Fruit fly (Drosophila melanogaster) whole organism, embryonic: ENCODE data around the gene CG12811.

ENCODE experiments used
- Abd-B ChIP-seq: fragments of 200-800 bp; sonication (Bioruptor generic); optimal IDR thresholded peaks from 2 replicates; lab custom pipeline; 2018; ENCODE audit warnings: missing biosample characterization, mild to moderate bottlenecking, missing genetic modification characterization, moderate library complexity
- Asciz ChIP-seq: fragments of 200-800 bp; sonication (Bioruptor generic); optimal IDR thresholded peaks from 2 replicates; lab custom pipeline; 2017; ENCODE audit warnings: missing biosample characterization, mild to moderate bottlenecking, missing genetic modification characterization, missing genetic modification reagents
- Atf6 ChIP-seq: fragments of 200-800 bp; sonication (Bioruptor generic); IDR thresholded peaks from 2 replicates; pipeline ENCODE4 v1.3.6; 2022; ENCODE audit warnings: missing biosample characterization, missing genetic modification characterization
- Bdp1 ChIP-seq: fragments of 200-800 bp; sonication (Bioruptor generic); optimal IDR thresholded peaks from 3 replicates; lab custom pipeline; 2016; ENCODE audit warnings: missing biosample characterization, missing genetic modification characterization
- CG10267 ChIP-seq: fragments of 200-800 bp; sonication (Bioruptor generic); optimal IDR thresholded peaks from 2 replicates; lab custom pipeline; 2018; ENCODE audit warnings: missing biosample characterization, mild to moderate bottlenecking, missing genetic modification characterization, moderate library complexity
- CG10321 ChIP-seq: fragments of 200-800 bp; sonication (Bioruptor generic); IDR thresholded peaks from 2 replicates; pipeline ENCODE4 v1.3.6; 2022; ENCODE audit warnings: missing biosample characterization, missing genetic modification characterization
- CG10565 ChIP-seq: fragments of 200-800 bp; sonication (Bioruptor generic); optimal IDR thresholded peaks from 3 replicates; lab custom pipeline; 2016; ENCODE audit warnings: missing biosample characterization, mild to moderate bottlenecking, missing genetic modification characterization
- CG11456 ChIP-seq: fragments of 200-800 bp; sonication (Bioruptor generic); IDR thresholded peaks from 3 replicates; pipeline ENCODE4 v1.3.6; 2022; ENCODE audit warnings: missing biosample characterization, missing genetic modification characterization
- CG1233 ChIP-seq: fragments of 200-800 bp; sonication (Bioruptor generic); optimal IDR thresholded peaks from 4 replicates; lab custom pipeline; 2018; ENCODE audit warnings: missing biosample characterization, mild to moderate bottlenecking, missing genetic modification characterization
- CG12942 ChIP-seq: fragments of 200-800 bp; sonication (Bioruptor generic); optimal IDR thresholded peaks from 3 replicates; lab custom pipeline; 2016; ENCODE audit warnings: missing biosample characterization, missing genetic modification characterization
- CG14667 ChIP-seq: fragments of 200-800 bp; sonication (Bioruptor generic); IDR thresholded peaks from 2 replicates; pipeline ENCODE4 v1.3.6; 2022; ENCODE audit warnings: missing biosample characterization, missing genetic modification characterization
- CG1602 ChIP-seq: fragments of 200-800 bp; sonication (Bioruptor generic); optimal IDR thresholded peaks from 3 replicates; lab custom pipeline; 2016; ENCODE audit warnings: missing biosample characterization, missing genetic modification characterization
- CG16779 ChIP-seq: fragments of 200-800 bp; sonication (Bioruptor generic); IDR thresholded peaks from 2 replicates; pipeline ENCODE4 v1.3.6; 2022; ENCODE audit warnings: missing biosample characterization, missing genetic modification characterization
- CG17328 ChIP-seq: fragments of 200-800 bp; sonication (Bioruptor generic); IDR thresholded peaks from 2 replicates; pipeline ENCODE4 v1.3.6; 2022; ENCODE audit warnings: missing biosample characterization, missing genetic modification characterization
- CG30431 ChIP-seq: fragments of 200-800 bp; sonication (Bioruptor generic); optimal IDR thresholded peaks from 2 replicates; lab custom pipeline; 2017; ENCODE audit warnings: missing biosample characterization, missing genetic modification characterization
- CG31365 ChIP-seq: fragments of 200-800 bp; sonication (Bioruptor generic); optimal IDR thresholded peaks from 2 replicates; lab custom pipeline; 2018; ENCODE audit warnings: missing biosample characterization, mild to moderate bottlenecking, missing genetic modification characterization
- CG3726 ChIP-seq: fragments of 200-800 bp; sonication (Bioruptor generic); IDR thresholded peaks from 3 replicates; pipeline ENCODE4, ENCODE4 v1.3.6; 2022; ENCODE audit warnings: missing biosample characterization, missing genetic modification characterization
- CG5180 ChIP-seq: fragments of 200-800 bp; sonication (Bioruptor generic); optimal IDR thresholded peaks from 3 replicates; lab custom pipeline; 2017; ENCODE audit warnings: missing biosample characterization, missing genetic modification characterization, mild to moderate bottlenecking, moderate library complexity, missing genetic modification reagents
- CG6654 ChIP-seq: fragments of 200-800 bp; sonication (Bioruptor generic); optimal IDR thresholded peaks from 2 replicates; lab custom pipeline; 2017; ENCODE audit warnings: missing biosample characterization, mild to moderate bottlenecking, missing genetic modification characterization
- CG7556 ChIP-seq: fragments of 200-800 bp; sonication (Bioruptor generic); optimal IDR thresholded peaks from 2 replicates; lab custom pipeline; 2017; ENCODE audit warnings: missing biosample characterization, mild to moderate bottlenecking, missing genetic modification characterization
- CG9437 ChIP-seq: fragments of 200-800 bp; sonication (Bioruptor generic); optimal IDR thresholded peaks from 2 replicates; lab custom pipeline; 2018; ENCODE audit warnings: missing biosample characterization, mild to moderate bottlenecking, missing genetic modification characterization
- CG9727 ChIP-seq: fragments of 200-800 bp; sonication (Bioruptor generic); optimal IDR thresholded peaks from 3 replicates; lab custom pipeline; 2017; ENCODE audit warnings: missing biosample characterization, mild to moderate bottlenecking, missing genetic modification characterization
- CG9817 ChIP-seq: fragments of 200-800 bp; sonication (Bioruptor generic); optimal IDR thresholded peaks from 2 replicates; lab custom pipeline; 2018; ENCODE audit warnings: missing biosample characterization, mild to moderate bottlenecking, missing genetic modification characterization, moderate library complexity
- Dip3 ChIP-seq: fragments of 200-800 bp; sonication (Bioruptor generic); optimal IDR thresholded peaks from 3 replicates; lab custom pipeline; 2016; ENCODE audit warnings: missing biosample characterization, missing genetic modification characterization
- HLH3B ChIP-seq: fragments of 200-800 bp; sonication (Bioruptor generic); IDR thresholded peaks from 2 replicates; pipeline ENCODE4 v1.3.6; 2022; ENCODE audit warnings: missing biosample characterization, missing genetic modification characterization
- MTF-1 ChIP-seq: fragments of 200-800 bp; sonication (Bioruptor generic); optimal IDR thresholded peaks from 2 replicates; lab custom pipeline; 2018; ENCODE audit warnings: missing biosample characterization, mild to moderate bottlenecking, missing genetic modification characterization, borderline replicate concordance
- NC2α ChIP-seq: fragments of 200-800 bp; sonication (Bioruptor generic); optimal IDR thresholded peaks from 2 replicates; lab custom pipeline; 2016; ENCODE audit warnings: missing biosample characterization, missing genetic modification characterization
- Sry-δ ChIP-seq: fragments of 200-800 bp; sonication (Bioruptor generic); optimal IDR thresholded peaks from 2 replicates; lab custom pipeline; 2016; ENCODE audit warnings: missing biosample characterization, missing genetic modification characterization
- Tbp ChIP-seq: fragments of >200 bp; optimal IDR thresholded peaks from 2 replicates; lab custom pipeline; 2018; ENCODE audit warnings: missing biosample characterization, missing genetic modification characterization
- bab2 ChIP-seq: fragments of 200-800 bp; sonication (Bioruptor generic); optimal IDR thresholded peaks from 2 replicates; lab custom pipeline; 2016; ENCODE audit warnings: missing biosample characterization, missing genetic modification characterization
- cas ChIP-seq: fragments of 200-800 bp; sonication (Bioruptor generic); IDR thresholded peaks from 2 replicates; pipeline ENCODE4 v1.3.6; 2022; ENCODE audit warnings: missing biosample characterization, missing genetic modification characterization
- ci ChIP-seq: fragments of 200-800 bp; sonication (Bioruptor generic); IDR thresholded peaks from 3 replicates; pipeline ENCODE4 v1.3.6; 2022; ENCODE audit warnings: missing biosample characterization, missing genetic modification characterization
- dmrt99B ChIP-seq: fragments of 200-800 bp; sonication (Bioruptor generic); optimal IDR thresholded peaks from 2 replicates; lab custom pipeline; 2018; ENCODE audit warnings: missing biosample characterization, mild to moderate bottlenecking, missing genetic modification characterization, moderate library complexity
- esg ChIP-seq: fragments of 200-800 bp; sonication (Bioruptor generic); conservative IDR thresholded peaks from 2 replicates; pipeline ENCODE4 v1.3.6; 2022; ENCODE audit warnings: missing biosample characterization, missing genetic modification characterization
- fd64A ChIP-seq: fragments of 200-800 bp; sonication (Bioruptor generic); optimal IDR thresholded peaks from 3 replicates; lab custom pipeline; 2018; ENCODE audit warnings: missing biosample characterization, mild to moderate bottlenecking, missing genetic modification characterization
- fu2 ChIP-seq: fragments of 200-800 bp; sonication (Bioruptor generic); optimal IDR thresholded peaks from 2 replicates; lab custom pipeline; 2016; ENCODE audit warnings: missing biosample characterization, missing genetic modification characterization
- gsb ChIP-seq: fragments of 200-800 bp; sonication (Bioruptor generic); IDR thresholded peaks from 2 replicates; pipeline ENCODE4 v1.3.6; 2022; ENCODE audit warnings: missing biosample characterization, missing genetic modification characterization
- ind ChIP-seq: fragments of 200-800 bp; sonication (Bioruptor generic); optimal IDR thresholded peaks from 3 replicates; lab custom pipeline; 2016; ENCODE audit warnings: missing biosample characterization, missing genetic modification characterization
- jing ChIP-seq: fragments of 200-800 bp; sonication (Bioruptor generic); optimal IDR thresholded peaks from 2 replicates; lab custom pipeline; 2018; ENCODE audit warnings: missing biosample characterization, mild to moderate bottlenecking, missing genetic modification characterization
- knrl ChIP-seq: fragments of 200-800 bp; sonication (Bioruptor generic); IDR thresholded peaks from 3 replicates; pipeline ENCODE4 v1.3.6; 2022; ENCODE audit warnings: missing biosample characterization, missing genetic modification characterization; ENCODE audit not compliant: partially characterized antibody
- lilli ChIP-seq: fragments of 200-800 bp; sonication (Bioruptor generic); optimal IDR thresholded peaks from 3 replicates; lab custom pipeline; 2016; ENCODE audit warnings: missing biosample characterization, missing genetic modification characterization
- oc ChIP-seq: fragments of 200-800 bp; sonication (Bioruptor generic); optimal IDR thresholded peaks from 2 replicates; lab custom pipeline; 2018; ENCODE audit warnings: missing biosample characterization, mild to moderate bottlenecking, missing genetic modification characterization, moderate library complexity
- pfk ChIP-seq: fragments of 200-800 bp; sonication (Bioruptor generic); optimal IDR thresholded peaks from 2 replicates; lab custom pipeline; 2018; ENCODE audit warnings: missing biosample characterization, mild to moderate bottlenecking, missing genetic modification characterization, moderate library complexity
- ro ChIP-seq: fragments of 200-800 bp; sonication (Bioruptor generic); IDR thresholded peaks from 2 replicates; pipeline ENCODE4 v1.3.6; 2022; ENCODE audit warnings: missing biosample characterization, missing genetic modification characterization
- sens ChIP-seq: fragments of 200-800 bp; sonication (Bioruptor generic); peaks from one replicate; lab custom pipeline; 2016; ENCODE audit warnings: missing biosample characterization, missing genetic modification characterization
- seq ChIP-seq: fragments of 200-800 bp; sonication (Bioruptor generic); IDR thresholded peaks from 2 replicates; pipeline ENCODE4 v1.3.6; 2022; ENCODE audit warnings: missing biosample characterization, missing genetic modification characterization
- sqz ChIP-seq: fragments of 200-800 bp; sonication (Bioruptor generic); optimal IDR thresholded peaks from 3 replicates; lab custom pipeline; 2018; ENCODE audit warnings: missing biosample characterization, mild to moderate bottlenecking, missing genetic modification characterization
- sug ChIP-seq: fragments of 200-800 bp; optimal IDR thresholded peaks from 2 replicates; lab custom pipeline; 2019; ENCODE audit warnings: missing biosample characterization, mild to moderate bottlenecking, missing genetic modification characterization, moderate library complexity
- tup ChIP-seq: fragments of 200-800 bp; sonication (Bioruptor generic); optimal IDR thresholded peaks from 2 replicates; lab custom pipeline; 2016; ENCODE audit warnings: missing biosample characterization, mild to moderate bottlenecking, missing genetic modification characterization, moderate library complexity
- twi ChIP-seq: fragments of 200-800 bp; optimal IDR thresholded peaks from 2 replicates; lab custom pipeline; 2019; ENCODE audit warnings: missing biosample characterization, mild to moderate bottlenecking, missing genetic modification characterization, moderate library complexity

The CG12811 gene

DNA sequence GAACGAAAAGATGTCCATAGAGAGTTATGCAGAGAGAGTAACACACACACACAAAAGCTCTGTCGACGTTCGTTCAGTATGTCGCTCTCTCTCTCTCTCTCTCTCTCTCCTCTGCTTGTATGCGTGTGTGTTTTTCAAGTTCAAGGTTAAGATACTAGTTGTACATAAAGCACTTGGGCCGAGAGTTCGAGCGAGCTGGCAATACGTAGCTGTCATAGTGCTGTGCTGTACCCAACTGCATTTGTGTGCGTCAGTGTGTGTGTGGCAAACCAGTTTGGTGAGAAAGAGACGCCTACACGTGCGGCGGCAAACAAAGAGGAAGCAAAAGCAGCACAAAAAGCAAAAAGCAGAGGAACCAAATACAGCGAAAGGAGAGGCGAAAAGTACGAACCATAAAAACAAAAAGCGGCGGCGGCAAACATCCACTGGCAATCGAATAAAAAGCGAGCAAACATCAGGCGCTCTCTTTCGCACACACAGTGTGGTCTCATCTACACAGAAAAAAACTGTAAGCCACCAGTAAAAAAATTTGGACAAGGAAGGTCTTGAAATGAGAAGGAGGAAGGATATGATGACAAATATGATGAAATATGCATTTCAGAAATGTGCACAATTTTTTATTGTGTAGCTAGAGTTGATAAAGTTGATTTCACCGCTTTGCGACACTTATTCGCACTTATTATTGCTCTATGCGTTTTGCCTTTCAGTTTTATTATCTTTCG lies 38.8 kb upstream of the CG12811 start (continued):
- TF ChIP-seq jing (GFP tag; lab: Kevin White, UChicago) (peak; percentile 32), pfk (no peak), sqz (GFP tag; lab: Kevin White, UChicago) (peak; percentile 41), twi (no peak), CG6654 (GFP tag; lab: Kevin White, UChicago) (peak; percentile 6), knrl (GFP tag; lab: Robert Waterston, UW) (0 out of 3 replicates have a peak, but pooled peaks have one; percentile 16), fu2 (GFP tag; lab: Kevin White, UChicago) (peak; percentile 59), cas (GFP tag; lab: Robert Waterston, UW) (no peak), CG16779 (0 out of 2 replicates have a peak, but pooled peaks have one; percentile 56), CG10321 (GFP tag; lab: Robert Waterston, UW) (peak; percentile 94), CG10565 (GFP tag; lab: Kevin White, UChicago) (no peak), oc (tag; lab: Kevin White, UChicago) (no peak), CG9817 (tag; lab: Kevin White, UChicago) (peak; percentile 28), lilli (GFP tag; lab: Kevin White, UChicago) (peak; percentile 77), Atf6 (GFP tag; lab: Robert Waterston, UW) (peak; percentile 49), HLH3B (GFP tag; lab: Robert Waterston, UW) (peak; percentile 69), Sry-δ (GFP tag; lab: Kevin White, UChicago) (peak; percentile 27), ci (peak; percentile 62; the same call in 2 of the 3 replicates), sens (GFP tag; lab: Kevin White, UChicago) (peak; percentile 90), ro (GFP tag; lab: Robert Waterston, UW) (no peak), CG5180 (GFP tag; lab: Kevin White, UChicago) (no peak), CG11456 (peak; percentile 78), fd64A (GFP tag; lab: Kevin White, UChicago) (no peak), sug (tag; lab: Kevin White, UChicago) (peak; percentile 46), tup (GFP tag; lab: Kevin White, UChicago) (no peak), gsb (peak; percentile 59), dmrt99B (tag; lab: Kevin White, UChicago) (peak; percentile 68), CG9727 (GFP tag; lab: Kevin White, UChicago) (peak; percentile 70), CG3726 (0 out of 3 replicates have a peak, but pooled peaks have one; percentile 50), CG30431 (GFP tag; lab: Kevin White, UChicago) (peak; percentile 46), CG9437 (GFP tag; lab: Kevin White, UChicago) (no peak), CG31365 (tag; lab: Kevin White, UChicago) (no peak), Asciz (GFP tag; lab: Kevin White, UChicago) (peak; percentile 51), CG7556 (peak; percentile 48), CG12942 (peak; percentile 39), CG1602 (GFP tag; lab: Kevin White, UChicago) (peak; percentile 53), esg (GFP tag; lab: Robert Waterston, UW) (no peak; the same call in 1 of the 2 replicates), Dip3 (peak; percentile 78), Tbp (GFP tag; lab: Kevin White, UChicago) (no peak), CG1233 (GFP tag; lab: Kevin White, UChicago) (peak; percentile 29), seq (peak; percentile 76), CG17328 (GFP tag; lab: Robert Waterston, UW) (peak; percentile 74), CG14667 (GFP tag; lab: Robert Waterston, UW) (peak; percentile 56), NC2α (GFP tag; lab: Kevin White, UChicago) (peak; percentile 15), bab2 (GFP tag; lab: Kevin White, UChicago) (peak; percentile 52), ind (GFP tag; lab: Kevin White, UChicago) (peak; percentile 83), MTF-1 (GFP tag; lab: Kevin White, UChicago) (no peak), Bdp1 (GFP tag; lab: Kevin White, UChicago) (peak; percentile 63), CG10267 (tag; lab: Kevin White, UChicago) (peak; percentile 20), Abd-B (peak; percentile 61)
